Fruit fly (Drosophila melanogaster): ENCODE data around the gene tbrd-1.
A peak's percentile ranks its signal among the peaks of the same experiment; 100 is the strongest.

Gene tbrd-1

dm6 chr3R:23920874-23921539 lies 27.6 kb upstream of the tbrd-1 start (continued):
- TF ChIP-seq Hr4 (GFP tag; optimal IDR thresholded peaks at IDR 0.05) (no peak), esn (GFP tag; optimal IDR thresholded peaks at IDR 0.05) (peak; percentile 71), CG3919 (GFP tag; optimal IDR thresholded peaks at IDR 0.05) (peak; percentile 36), CG8632 (GFP tag; optimal IDR thresholded peaks at IDR 0.05) (peak; percentile 10), CG10669 (GFP tag; optimal IDR thresholded peaks at IDR 0.05) (peak; percentile 50), dsx (GFP tag; optimal IDR thresholded peaks at IDR 0.05; ENCODE audit: poor library complexity, severe bottlenecking) (peak; percentile 99), CG16779 (tag; optimal IDR thresholded peaks at IDR 0.05) (no peak), CG31627 (GFP tag; optimal IDR thresholded peaks at IDR 0.05) (peak; percentile 58), CG4318 (GFP tag; optimal IDR thresholded peaks at IDR 0.05) (no peak), CG10631 (GFP tag; optimal IDR thresholded peaks at IDR 0.05) (peak; percentile 14), spab (GFP tag; optimal IDR thresholded peaks at IDR 0.05) (no peak), CG8319 (GFP tag; optimal IDR thresholded peaks at IDR 0.05) (no peak), CG9139 (GFP tag; optimal IDR thresholded peaks at IDR 0.05) (no peak), pdm3 (GFP tag; optimal IDR thresholded peaks at IDR 0.05) (peak; percentile 48), fkh (GFP tag; optimal IDR thresholded peaks at IDR 0.05) (no peak), salr (GFP tag; optimal IDR thresholded peaks at IDR 0.05) (peak in 1 of 2 experiments; percentile 59)

- TF ChIP-seq Sox102F (GFP tag; optimal IDR thresholded peaks at IDR 0.05) (no peak), CG3919 (GFP tag; optimal IDR thresholded peaks at IDR 0.05) (peak; percentile 48)
Measured at dm6 chr3R:23920387-23920786, 27.0 kb upstream of the tbrd-1 start.

- TF ChIP-seq CG7368 (GFP tag; optimal IDR thresholded peaks at IDR 0.05): peak; percentile 12
- TF ChIP-seq svp (GFP tag): no peak
- peak; percentile 93 for TF ChIP-seq fkh (GFP tag; optimal IDR thresholded peaks at IDR 0.05)
- TF ChIP-seq CG16779 (tag; optimal IDR thresholded peaks at IDR 0.05): no peak
- TF ChIP-seq CG8632 (GFP tag; optimal IDR thresholded peaks at IDR 0.05): peak; percentile 25
- TF ChIP-seq CG15336 (GFP tag; IDR thresholded peaks at IDR 0.05): no peak
- no peak for TF ChIP-seq Hr39 (GFP tag; optimal IDR thresholded peaks at IDR 0.05)
- no peak for TF ChIP-seq Lpt (GFP tag; optimal IDR thresholded peaks at IDR 0.05)
- TF ChIP-seq CG1621 (tag; optimal IDR thresholded peaks at IDR 0.05): peak; percentile 14
- no peak for TF ChIP-seq CG32006 (GFP tag; optimal IDR thresholded peaks at IDR 0.05)
- TF ChIP-seq eg (GFP tag; IDR thresholded peaks at IDR 0.05): peak; percentile 28; the same call in 1 of the 3 replicates
- peak; percentile 49 for TF ChIP-seq Eip78C (GFP tag)
- peak; percentile 38 for TF ChIP-seq net (GFP tag; optimal IDR thresholded peaks at IDR 0.05)
Measured at dm6 chr3R:23919366-23919765, 26.0 kb upstream of the tbrd-1 start.

- TF ChIP-seq CG4318 (GFP tag; optimal IDR thresholded peaks at IDR 0.05) (peak; percentile 48), salr (GFP tag; optimal IDR thresholded peaks at IDR 0.05) (peak; percentile 78 to 83), CG6808 (GFP tag; optimal IDR thresholded peaks at IDR 0.05) (peak; percentile 89), Hr38 (GFP tag; optimal IDR thresholded peaks at IDR 0.05) (no peak), Ets21C (GFP tag; optimal IDR thresholded peaks at IDR 0.05) (peak; percentile 79), Sox102F (GFP tag; optimal IDR thresholded peaks at IDR 0.05) (peak; percentile 91), CG11762 (GFP tag; optimal IDR thresholded peaks at IDR 0.05; ENCODE audit: insufficient read depth) (peak; percentile 74), dsx (GFP tag; optimal IDR thresholded peaks at IDR 0.05; ENCODE audit: poor library complexity, severe bottlenecking) (peak; percentile 85), acj6 (GFP tag; optimal IDR thresholded peaks at IDR 0.05) (peak; percentile 92), vri (GFP tag; optimal IDR thresholded peaks at IDR 0.05) (peak; percentile 71), fkh (GFP tag; optimal IDR thresholded peaks at IDR 0.05) (no peak), CG32006 (GFP tag; optimal IDR thresholded peaks at IDR 0.05) (peak; percentile 77), CG6163 (GFP tag; IDR thresholded peaks at IDR 0.05) (peak; percentile 89), CG8119 (GFP tag; IDR thresholded peaks at IDR 0.05) (peak; percentile 76), Eip75B (GFP tag; optimal IDR thresholded peaks at IDR 0.05) (peak; percentile 90), CG34406 (GFP tag; optimal IDR thresholded peaks at IDR 0.05) (peak; percentile 86), spab (GFP tag; optimal IDR thresholded peaks at IDR 0.05) (peak; percentile 88), fd85E (GFP tag; optimal IDR thresholded peaks at IDR 0.05) (peak; percentile 47), Hr39 (GFP tag; optimal IDR thresholded peaks at IDR 0.05) (peak; percentile 89), CG7368 (GFP tag; optimal IDR thresholded peaks at IDR 0.05) (peak; percentile 81), CG11902 (GFP tag; optimal IDR thresholded peaks at IDR 0.05) (peak; percentile 77), Smox (GFP tag; optimal IDR thresholded peaks at IDR 0.05) (peak; percentile 86), CG10631 (GFP tag; optimal IDR thresholded peaks at IDR 0.05) (peak; percentile 89), net (GFP tag; optimal IDR thresholded peaks at IDR 0.05) (peak; percentile 85), cyc (GFP tag; optimal IDR thresholded peaks at IDR 0.05) (peak; percentile 88), CG16779 (tag; optimal IDR thresholded peaks at IDR 0.05) (peak; percentile 69), eg (GFP tag; IDR thresholded peaks at IDR 0.05) (peak; percentile 50; the same call in 2 of the 3 replicates), Met (GFP tag; optimal IDR thresholded peaks at IDR 0.05) (peak; percentile 93), dac (GFP tag; optimal IDR thresholded peaks at IDR 0.05) (peak; percentile 36), CG15336 (GFP tag; IDR thresholded peaks at IDR 0.05) (peak; percentile 67)
Measured at dm6 chr3R:23915967-23916366, 22.6 kb upstream of the tbrd-1 start.

Data from whole organism, prepupa.